Worm (Caenorhabditis elegans): Measurements from ENCODE around the gene K10D11.5.

The K10D11.5 gene

ce11 chrIV:13022892-13023291, 31.2 kb upstream of the K10D11.5 start:
- TF ChIP-seq dao-5 (tag; optimal IDR thresholded peaks at IDR 0.05) (no peak), W03F9.2 (tag; optimal IDR thresholded peaks at IDR 0.05) (no peak), him-1 (tag; optimal IDR thresholded peaks at IDR 0.05) (no peak)

- no peak for TF ChIP-seq him-1 (tag; optimal IDR thresholded peaks at IDR 0.05)
- TF ChIP-seq dao-5 (tag; optimal IDR thresholded peaks at IDR 0.05), result no peak
- no peak for TF ChIP-seq W03F9.2 (tag; optimal IDR thresholded peaks at IDR 0.05)
Observed at ce11 chrIV:13021006-13021405, 29.4 kb upstream of the K10D11.5 start.

- TF ChIP-seq him-1 (tag; optimal IDR thresholded peaks at IDR 0.05) (no peak), dao-5 (tag; optimal IDR thresholded peaks at IDR 0.05) (no peak), W03F9.2 (tag; optimal IDR thresholded peaks at IDR 0.05) (no peak)
Observed at ce11 chrIV:13016820-13017219, 25.2 kb upstream of the K10D11.5 start.

- peak; percentile 10 for TF ChIP-seq him-1 (tag; optimal IDR thresholded peaks at IDR 0.05)
- TF ChIP-seq dao-5 (tag; optimal IDR thresholded peaks at IDR 0.05), result no peak
- TF ChIP-seq W03F9.2 (tag; optimal IDR thresholded peaks at IDR 0.05), result no peak
Observed at ce11 chrIV:13015801-13016404, 24.3 kb upstream of the K10D11.5 start.

ce11 chrIV:13013711-13014341, 22.2 kb upstream of the K10D11.5 start:
- no peak for TF ChIP-seq dao-5 (tag; optimal IDR thresholded peaks at IDR 0.05)
- no peak for TF ChIP-seq W03F9.2 (tag; optimal IDR thresholded peaks at IDR 0.05)

- TF ChIP-seq dao-5 (tag; optimal IDR thresholded peaks at IDR 0.05) (no peak), W03F9.2 (tag; optimal IDR thresholded peaks at IDR 0.05) (no peak), him-1 (tag; optimal IDR thresholded peaks at IDR 0.05) (no peak)
Observed at ce11 chrIV:13013231-13013630, 21.6 kb upstream of the K10D11.5 start.

ce11 chrIV:13009507-13009906, 17.9 kb upstream of the K10D11.5 start:
- TF ChIP-seq W03F9.2 (tag; optimal IDR thresholded peaks at IDR 0.05) (no peak), him-1 (tag; optimal IDR thresholded peaks at IDR 0.05) (no peak), dao-5 (tag; optimal IDR thresholded peaks at IDR 0.05) (no peak)

ce11 chrIV:13008405-13009208, 17.0 kb upstream of the K10D11.5 start, which contains the start of gene mbk-2:
mbk-2 (plus strand) TSS chrIV:13009158.
- no peak for TF ChIP-seq W03F9.2 (tag; optimal IDR thresholded peaks at IDR 0.05)
- TF ChIP-seq him-1 (tag; optimal IDR thresholded peaks at IDR 0.05), result no peak
- no peak for TF ChIP-seq dao-5 (tag; optimal IDR thresholded peaks at IDR 0.05)

ce11 chrIV:12999087-12999486, 7.4 kb upstream of the K10D11.5 start:
- TF ChIP-seq him-1 (tag; optimal IDR thresholded peaks at IDR 0.05), result no peak
- TF ChIP-seq dao-5 (tag; optimal IDR thresholded peaks at IDR 0.05), result no peak
- no peak for TF ChIP-seq W03F9.2 (tag; optimal IDR thresholded peaks at IDR 0.05)

ce11 chrIV:12997560-12997959, 5.9 kb upstream of the K10D11.5 start:
- TF ChIP-seq dao-5 (tag; optimal IDR thresholded peaks at IDR 0.05) (no peak), W03F9.2 (tag; optimal IDR thresholded peaks at IDR 0.05) (no peak), him-1 (tag; optimal IDR thresholded peaks at IDR 0.05) (no peak)

- TF ChIP-seq W03F9.2 (tag; optimal IDR thresholded peaks at IDR 0.05) (no peak), him-1 (tag; optimal IDR thresholded peaks at IDR 0.05) (no peak), dao-5 (tag; optimal IDR thresholded peaks at IDR 0.05) (no peak)
Observed at ce11 chrIV:12995886-12996285, 4.2 kb upstream of the K10D11.5 start, which contains the start of gene K10D11.7. K10D11.7 (minus strand) TSS chrIV:12995986.

- TF ChIP-seq dao-5 (tag; optimal IDR thresholded peaks at IDR 0.05) (no peak), W03F9.2 (tag; optimal IDR thresholded peaks at IDR 0.05) (no peak), him-1 (tag; optimal IDR thresholded peaks at IDR 0.05) (no peak)
Observed at ce11 chrIV:12994376-12994775, 2.7 kb upstream of the K10D11.5 start, which contains the start of gene K10D11.4. K10D11.4 (minus strand) TSS chrIV:12994476.

- TF ChIP-seq him-1 (tag; optimal IDR thresholded peaks at IDR 0.05) (no peak), dao-5 (tag; optimal IDR thresholded peaks at IDR 0.05) (no peak), W03F9.2 (tag; optimal IDR thresholded peaks at IDR 0.05) (no peak)
Observed at ce11 chrIV:12990638-12991037, 1.0 kb downstream of the K10D11.5 start.

ce11 chrIV:12989355-12989754, 2.3 kb downstream of the K10D11.5 start, which contains the start of gene K10D11.6:
K10D11.6 (minus strand) TSS chrIV:12989455.
- TF ChIP-seq him-1 (tag; optimal IDR thresholded peaks at IDR 0.05) (no peak), W03F9.2 (tag; optimal IDR thresholded peaks at IDR 0.05) (no peak)

Data from whole organism, L4/young adult.